Fruit fly (Drosophila melanogaster): ENCODE data around the gene Mcm10.

The Mcm10 gene

dm6 chr2L:21218240-21218911 is 38.6 kb downstream of the Mcm10 start, which contains the start of gene CG8679 (continued):
- no peak for TF ChIP-seq chn (GFP tag; optimal IDR thresholded peaks at IDR 0.05)
- TF ChIP-seq amos (GFP tag; IDR thresholded peaks at IDR 0.05; ENCODE audit: partially characterized antibody) = peak; percentile 49; the same call in 1 of the 2 replicates
- no peak for TF ChIP-seq nau (GFP tag; optimal IDR thresholded peaks at IDR 0.05)
- TF ChIP-seq CG6813 (GFP tag; optimal IDR thresholded peaks at IDR 0.05) = peak; percentile 56
- TF ChIP-seq CG32767 (GFP tag; IDR thresholded peaks at IDR 0.05) = no peak
- no peak for TF ChIP-seq dmrt99B (tag; optimal IDR thresholded peaks at IDR 0.05)
- peak; percentile 10 for TF ChIP-seq zen (tag; optimal IDR thresholded peaks at IDR 0.05)
- no peak for TF ChIP-seq Max (GFP tag; optimal IDR thresholded peaks at IDR 0.05)
- TF ChIP-seq CG13894 (tag; optimal IDR thresholded peaks at IDR 0.05) = peak; percentile 26
- no peak for TF ChIP-seq CG43689 (GFP tag; IDR thresholded peaks at IDR 0.05)
- TF ChIP-seq CG10979 (tag; optimal IDR thresholded peaks at IDR 0.05) = no peak
- no peak for TF ChIP-seq ind (GFP tag; optimal IDR thresholded peaks at IDR 0.05)
- no peak for TF ChIP-seq CG8478 (optimal IDR thresholded peaks at IDR 0.05)
- TF ChIP-seq twi (tag; optimal IDR thresholded peaks at IDR 0.05) = no peak
- peak; percentile 32 for TF ChIP-seq Hr3 (GFP tag; optimal IDR thresholded peaks at IDR 0.05)
- TF ChIP-seq pita (GFP tag; optimal IDR thresholded peaks at IDR 0.05) = no peak
- TF ChIP-seq CG32772 (GFP tag; IDR thresholded peaks at IDR 0.05) = 0 out of 2 replicates have a peak, but pooled peaks have one; percentile 20
- no peak for TF ChIP-seq Hmx (GFP tag; optimal IDR thresholded peaks at IDR 0.05)
- no peak for TF ChIP-seq pan (optimal IDR thresholded peaks at IDR 0.05)
- no peak for TF ChIP-seq pan (GFP tag; optimal IDR thresholded peaks at IDR 0.05 in 1 of 2, IDR thresholded peaks at IDR 0.05 in 1 of 2)
- TF ChIP-seq Side (GFP tag; optimal IDR thresholded peaks at IDR 0.05) = no peak
- TF ChIP-seq CG31441 (GFP tag; IDR thresholded peaks at IDR 0.05) = no peak
- no peak for TF ChIP-seq CG11723 (GFP tag; optimal IDR thresholded peaks at IDR 0.05)
- TF ChIP-seq Hey (tag; optimal IDR thresholded peaks at IDR 0.05) = no peak
- TF ChIP-seq Abd-B (GFP tag; optimal IDR thresholded peaks at IDR 0.05) = no peak
- TF ChIP-seq run (tag; optimal IDR thresholded peaks at IDR 0.05) = no peak
- TF ChIP-seq CG14710 (tag; optimal IDR thresholded peaks at IDR 0.05) = peak; percentile 39
- TF ChIP-seq Lim3 (GFP tag; IDR thresholded peaks at IDR 0.05) = no peak
- no peak for TF ChIP-seq disco-r (GFP tag; optimal IDR thresholded peaks at IDR 0.05)
- TF ChIP-seq CG13296 (GFP tag; optimal IDR thresholded peaks at IDR 0.05) = no peak
- TF ChIP-seq Camta (GFP tag; optimal IDR thresholded peaks at IDR 0.05) = no peak
- no peak for TF ChIP-seq fd64A (GFP tag; optimal IDR thresholded peaks at IDR 0.05)
- no peak for TF ChIP-seq CG12299 (tag; optimal IDR thresholded peaks at IDR 0.05)
- TF ChIP-seq CG14667 (GFP tag; IDR thresholded peaks at IDR 0.05) = no peak
- TF ChIP-seq CG2116 (GFP tag; optimal IDR thresholded peaks at IDR 0.05) = peak; percentile 53
- TF ChIP-seq YL-1 (GFP tag; optimal IDR thresholded peaks at IDR 0.05) = no peak
- TF ChIP-seq nerfin-2 (GFP tag; IDR thresholded peaks at IDR 0.05; ENCODE audit: partially characterized antibody) = no peak
- TF ChIP-seq MTF-1 (GFP tag; optimal IDR thresholded peaks at IDR 0.05; ENCODE audit: borderline replicate concordance) = no peak
- peak; percentile 79 for TF ChIP-seq Sin3A (optimal IDR thresholded peaks at IDR 0.05)
- no peak for TF ChIP-seq CG14965 (GFP tag; optimal IDR thresholded peaks at IDR 0.05; ENCODE audit: borderline replicate concordance)
- no peak for TF ChIP-seq CG9437 (GFP tag; optimal IDR thresholded peaks at IDR 0.05)
- peak; percentile 45 for TF ChIP-seq dm (GFP tag; optimal IDR thresholded peaks at IDR 0.05)
- 0 out of 2 replicates have a peak, but pooled peaks have one; percentile 12 for TF ChIP-seq vvl (GFP tag; IDR thresholded peaks at IDR 0.05)
- TF ChIP-seq CG11398 (GFP tag; optimal IDR thresholded peaks at IDR 0.05) = peak; percentile 31
- no peak for TF ChIP-seq CG14441 (GFP tag; IDR thresholded peaks at IDR 0.05)
- TF ChIP-seq esg (GFP tag; conservative IDR thresholded peaks at IDR 0.05) = no peak
- no peak for TF ChIP-seq lbe (GFP tag; optimal IDR thresholded peaks at IDR 0.05)
- no peak for TF ChIP-seq CG11560 (tag; IDR thresholded peaks at IDR 0.05)
- no peak for TF ChIP-seq unpg (GFP tag; optimal IDR thresholded peaks at IDR 0.05)
- TF ChIP-seq Atf3 (GFP tag; optimal IDR thresholded peaks at IDR 0.05) = no peak
- TF ChIP-seq Adf1 (GFP tag; IDR thresholded peaks at IDR 0.05) = no peak
